Fruit fly (Drosophila melanogaster) whole organism, pupa: ENCODE results near the gene ohgt.
A peak's percentile ranks its signal among the peaks of the same experiment; 100 is the strongest.

Source experiments
- CG10348 ChIP-seq: fragments of 200-800 bp; sonication (Bioruptor generic); IDR thresholded peaks from 2 replicates; pipeline ENCODE4 v1.3.6; 2022; ENCODE audit warnings: missing biosample characterization, missing genetic modification characterization
- CG12605 ChIP-seq: fragments of 200-800 bp; sonication (Bioruptor generic); IDR thresholded peaks from 2 replicates; pipeline ENCODE4 v1.3.6; 2022; ENCODE audit warnings: missing biosample characterization, missing genetic modification characterization
- CG13204 ChIP-seq: fragments of 200-800 bp; sonication (Bioruptor generic); optimal IDR thresholded peaks from 2 replicates; lab custom pipeline; 2018; ENCODE audit warnings: missing biosample characterization, mild to moderate bottlenecking, missing genetic modification characterization, moderate library complexity
- CG14655 ChIP-seq: fragments of 200-800 bp; sonication (Bioruptor generic); optimal IDR thresholded peaks from 3 replicates; lab custom pipeline; 2017; ENCODE audit warnings: mild to moderate bottlenecking, missing biosample characterization, missing genetic modification reagents, missing genetic modification characterization
- CG15710 ChIP-seq: fragments of 200-800 bp; sonication (Bioruptor generic); optimal IDR thresholded peaks from 2 replicates; lab custom pipeline; 2018; ENCODE audit warnings: missing biosample characterization, mild to moderate bottlenecking, missing genetic modification characterization, moderate library complexity
- CG17806 ChIP-seq: fragments of 200-800 bp; sonication (Bioruptor generic); optimal IDR thresholded peaks from 2 replicates; lab custom pipeline; 2018; ENCODE audit warnings: missing biosample characterization, mild to moderate bottlenecking, missing genetic modification characterization, moderate library complexity
- CG32121 ChIP-seq: fragments of 200-800 bp; sonication (Bioruptor generic); IDR thresholded peaks from 2 replicates; pipeline ENCODE4 v1.3.6; 2022; ENCODE audit warnings: missing biosample characterization, missing genetic modification characterization
- CG34367 ChIP-seq: fragments of 200-800 bp; sonication (Bioruptor generic); optimal IDR thresholded peaks from 2 replicates; lab custom pipeline; 2018; ENCODE audit warnings: missing biosample characterization, mild to moderate bottlenecking, missing genetic modification characterization
- CG4496 ChIP-seq: fragments of 200-800 bp; sonication (Bioruptor generic); IDR thresholded peaks from 3 replicates; pipeline ENCODE4 v1.3.6; 2022; ENCODE audit warnings: missing biosample characterization, missing genetic modification characterization
- CG8159 ChIP-seq: fragments of 200-800 bp; sonication (Bioruptor generic); optimal IDR thresholded peaks from 3 replicates; lab custom pipeline; 2018; ENCODE audit warnings: missing biosample characterization, mild to moderate bottlenecking, missing genetic modification characterization, moderate library complexity
- CG8301 ChIP-seq: fragments of 200-800 bp; sonication (Bioruptor generic); optimal IDR thresholded peaks from 2 replicates; lab custom pipeline; 2018; ENCODE audit warnings: missing biosample characterization, mild to moderate bottlenecking, missing genetic modification characterization
- CG9948 ChIP-seq: fragments of 200-800 bp; sonication (Bioruptor generic); optimal IDR thresholded peaks from 2 replicates; lab custom pipeline; 2018; ENCODE audit warnings: missing biosample characterization, mild to moderate bottlenecking, missing genetic modification characterization, moderate library complexity
- D1 ChIP-seq: fragments of 200-800 bp; sonication (Bioruptor generic); optimal IDR thresholded peaks from 2 replicates; lab custom pipeline; 2018; ENCODE audit warnings: missing biosample characterization, mild to moderate bottlenecking, missing genetic modification characterization, moderate library complexity
- EcR ChIP-seq: fragments of 200-800 bp; sonication (Bioruptor generic); optimal IDR thresholded peaks from 3 replicates; lab custom pipeline; 2019; ENCODE audit warnings: missing biosample characterization, missing genetic modification characterization, mild to moderate bottlenecking, moderate library complexity, missing genetic modification reagents
- Ets98B ChIP-seq: fragments of 200-800 bp; sonication (Bioruptor generic); IDR thresholded peaks from 2 replicates; pipeline ENCODE4 v1.3.6; 2022; ENCODE audit warnings: missing biosample characterization, missing genetic modification characterization
- Pif1A ChIP-seq: fragments of 200-800 bp; sonication (Bioruptor generic); optimal IDR thresholded peaks from 3 replicates; lab custom pipeline; 2016; ENCODE audit warnings: missing biosample characterization, missing genetic modification characterization
- Pif1B ChIP-seq: fragments of 200-800 bp; sonication (Bioruptor generic); optimal IDR thresholded peaks from 3 replicates; lab custom pipeline; 2016; ENCODE audit warnings: missing biosample characterization, missing genetic modification characterization
- Snoo ChIP-seq: fragments of 200-800 bp; sonication (Bioruptor generic); optimal IDR thresholded peaks from 3 replicates; lab custom pipeline; 2017; ENCODE audit warnings: missing biosample characterization, mild to moderate bottlenecking, missing genetic modification characterization, inconsistent platforms
- fd96Ca ChIP-seq: fragments of 200-800 bp; sonication (Bioruptor generic); IDR thresholded peaks from 3 replicates; pipeline ENCODE4 v1.3.6; 2022; ENCODE audit warnings: missing biosample characterization, missing genetic modification characterization
- gl ChIP-seq: fragments of 200-800 bp; sonication (Bioruptor generic); optimal IDR thresholded peaks from 2 replicates; lab custom pipeline; 2018; ENCODE audit warnings: missing biosample characterization, mild to moderate bottlenecking, missing genetic modification characterization
- rn ChIP-seq: fragments of 200-800 bp; sonication (Bioruptor generic); IDR thresholded peaks from 2 replicates; pipeline ENCODE4 v1.3.6; 2022; ENCODE audit warnings: missing biosample characterization, missing genetic modification characterization

The ohgt gene

dm6 chr3R:10068780-10069179 lies 19.8 kb downstream of the ohgt start:
- TF ChIP-seq D1 (tag; lab: Kevin White, UChicago) (no peak), CG9948 (tag; lab: Kevin White, UChicago) (no peak), Ets98B (GFP tag; lab: Robert Waterston, UW) (no peak), CG15710 (tag; lab: Kevin White, UChicago) (no peak), fd96Ca (GFP tag; lab: Robert Waterston, UW) (no peak), CG17806 (tag; lab: Kevin White, UChicago) (no peak), gl (tag; lab: Kevin White, UChicago) (no peak), EcR (GFP tag; lab: Kevin White, UChicago) (no peak)

DNA sequence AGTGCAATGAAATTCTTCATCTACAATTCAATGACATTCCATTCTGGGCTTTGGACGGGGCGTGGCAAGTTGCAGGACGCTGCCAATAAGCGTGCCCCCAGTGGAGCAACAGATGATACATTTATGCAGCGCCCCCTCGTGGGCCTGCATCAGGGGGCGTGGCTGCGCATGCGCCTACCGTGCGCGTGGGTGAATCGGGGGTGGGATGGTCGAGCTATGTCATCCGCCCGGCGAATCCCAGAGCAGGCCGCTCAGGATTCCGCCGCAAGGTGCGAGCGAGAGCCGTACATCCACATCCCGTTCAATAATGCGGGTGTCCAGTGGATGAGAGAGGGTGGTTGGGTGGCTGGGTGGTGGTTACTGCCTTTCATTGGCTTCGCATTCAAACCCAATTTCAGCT lies 21.2 kb downstream of the ohgt start:
- TF ChIP-seq CG4496 (GFP tag; lab: Robert Waterston, UW): no peak
- no peak for TF ChIP-seq CG9948 (tag; lab: Kevin White, UChicago)
- TF ChIP-seq fd96Ca (GFP tag; lab: Robert Waterston, UW): no peak
- TF ChIP-seq Pif1B: no peak
- no peak for TF ChIP-seq gl (tag; lab: Kevin White, UChicago)
- no peak for TF ChIP-seq Snoo (tag; lab: Kevin White, UChicago)
- no peak for TF ChIP-seq CG14655
- no peak for TF ChIP-seq D1 (tag; lab: Kevin White, UChicago)
- TF ChIP-seq CG17806 (tag; lab: Kevin White, UChicago): no peak
- TF ChIP-seq CG13204: no peak
- TF ChIP-seq CG32121 (GFP tag; lab: Robert Waterston, UW): no peak
- no peak for TF ChIP-seq Pif1A (GFP tag; lab: Kevin White, UChicago)
- TF ChIP-seq EcR (GFP tag; lab: Kevin White, UChicago): no peak
- no peak for TF ChIP-seq CG8159 (tag; lab: Kevin White, UChicago)
- no peak for TF ChIP-seq CG15710 (tag; lab: Kevin White, UChicago)
- no peak for TF ChIP-seq CG8301 (tag; lab: Kevin White, UChicago)
- TF ChIP-seq CG12605 (GFP tag; lab: Robert Waterston, UW): no peak
- TF ChIP-seq rn (GFP tag; lab: Robert Waterston, UW): no peak
- no peak for TF ChIP-seq Ets98B (GFP tag; lab: Robert Waterston, UW)

DNA sequence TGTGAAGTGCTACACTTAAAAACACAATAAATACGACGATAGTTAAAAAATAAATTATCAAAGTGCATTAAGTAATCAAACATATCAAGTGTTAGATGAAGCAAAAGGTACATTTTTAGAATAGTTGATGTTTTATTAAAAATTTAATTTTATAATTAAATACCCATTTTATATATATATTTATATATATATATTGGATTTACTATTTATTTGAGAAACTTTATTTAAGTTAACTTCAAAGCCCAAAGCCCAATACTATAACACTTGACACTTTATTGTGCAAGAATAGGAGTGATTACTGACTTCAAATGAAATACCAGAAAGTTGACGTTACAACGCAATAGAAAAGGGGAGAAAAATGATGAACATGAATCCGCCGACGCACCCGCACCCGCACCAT lies 21.8 kb downstream of the ohgt start, which contains the start of gene nerfin-2:
Gene nerfin-2, plus strand, starts transcription at position 301 of the 400 bp plus-strand sequence.
- TF ChIP-seq CG15710 (tag; lab: Kevin White, UChicago): no peak
- TF ChIP-seq CG13204: no peak
- no peak for TF ChIP-seq CG12605 (GFP tag; lab: Robert Waterston, UW)
- TF ChIP-seq rn (GFP tag; lab: Robert Waterston, UW): no peak
- TF ChIP-seq D1 (tag; lab: Kevin White, UChicago): no peak
- no peak for TF ChIP-seq fd96Ca (GFP tag; lab: Robert Waterston, UW)
- TF ChIP-seq CG8159 (tag; lab: Kevin White, UChicago): no peak
- no peak for TF ChIP-seq CG4496 (GFP tag; lab: Robert Waterston, UW)
- TF ChIP-seq CG34367: no peak
- TF ChIP-seq Ets98B (GFP tag; lab: Robert Waterston, UW): no peak
- TF ChIP-seq gl (tag; lab: Kevin White, UChicago): no peak
- no peak for TF ChIP-seq Pif1A (GFP tag; lab: Kevin White, UChicago)
- no peak for TF ChIP-seq EcR (GFP tag; lab: Kevin White, UChicago)
- TF ChIP-seq CG32121 (GFP tag; lab: Robert Waterston, UW): no peak
- no peak for TF ChIP-seq Pif1B
- no peak for TF ChIP-seq CG8301 (tag; lab: Kevin White, UChicago)
- no peak for TF ChIP-seq CG14655
- no peak for TF ChIP-seq CG9948 (tag; lab: Kevin White, UChicago)
- no peak for TF ChIP-seq CG17806 (tag; lab: Kevin White, UChicago)

dm6 chr3R:10075323-10075788 lies 26.4 kb downstream of the ohgt start, which contains the start of gene Alp13:
Alp13 (minus strand) TSS chr3R:10075373.
- TF ChIP-seq CG10348 (no peak), Pif1B (no peak)

DNA sequence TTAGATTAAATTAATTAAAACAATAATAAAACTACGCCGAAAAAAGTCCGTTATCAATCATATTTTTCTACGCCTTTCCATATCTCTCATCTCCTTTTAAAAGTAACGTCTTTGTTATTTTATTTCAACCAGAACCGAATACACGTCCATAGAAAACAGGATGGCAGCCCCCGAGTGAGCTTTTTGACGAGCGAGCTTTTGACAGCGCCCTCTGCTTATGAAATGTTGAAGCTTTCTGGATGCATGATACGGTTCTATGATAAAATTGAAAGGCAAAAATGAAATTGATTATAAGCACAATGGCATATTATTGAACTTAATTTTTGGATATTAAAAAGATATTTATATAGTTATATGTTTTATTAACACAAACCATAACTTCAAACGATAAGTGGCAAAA lies 27.7 kb downstream of the ohgt start:
- no peak for TF ChIP-seq CG14655
- TF ChIP-seq D1 (tag; lab: Kevin White, UChicago): peak; percentile 21

DNA sequence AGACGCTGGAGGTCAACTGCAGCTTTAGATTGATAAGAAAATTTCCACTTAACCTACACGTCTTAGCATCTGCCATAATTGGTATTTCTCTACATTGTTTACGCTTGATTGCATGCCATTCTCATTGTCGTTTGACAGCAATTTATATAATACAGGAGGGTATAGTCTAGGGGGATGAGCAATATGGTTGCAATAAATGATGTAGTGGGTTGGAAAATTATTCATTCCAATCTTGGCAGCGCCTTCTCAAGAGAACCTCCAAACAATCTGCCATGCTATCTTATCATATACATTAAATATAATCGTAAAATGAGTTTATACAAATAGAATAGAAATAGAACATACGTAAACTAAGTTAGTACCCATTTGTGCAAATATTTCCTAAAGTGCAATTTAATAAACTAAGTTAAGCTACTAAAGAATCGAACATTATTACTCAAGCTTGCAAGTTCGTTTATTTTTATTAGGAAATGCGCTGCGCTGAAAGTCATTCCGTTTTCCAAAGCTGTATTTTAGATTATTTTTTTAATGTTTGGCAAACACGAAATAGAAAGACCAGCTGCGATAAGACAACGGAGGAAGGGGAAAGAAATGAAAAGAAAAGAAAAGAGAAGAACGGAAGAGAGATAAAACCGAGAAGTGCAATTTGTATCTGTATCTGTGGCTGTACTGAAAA lies 29.6 kb downstream of the ohgt start:
- TF ChIP-seq CG8159 (tag; lab: Kevin White, UChicago) (no peak), Snoo (tag; lab: Kevin White, UChicago) (no peak), CG34367 (no peak), EcR (GFP tag; lab: Kevin White, UChicago) (no peak), CG14655 (no peak), Pif1A (GFP tag; lab: Kevin White, UChicago) (no peak), CG8301 (tag; lab: Kevin White, UChicago) (no peak), Ets98B (GFP tag; lab: Robert Waterston, UW) (no peak)
